Worm (Caenorhabditis elegans) whole organism, L2 larva: Measurements from ENCODE around the gene srt-32.

Experiments
- R02D3.7 ChIP-seq: fragments of 150-350 bp; optimal IDR thresholded peaks from 2 replicates; lab custom pipeline; 2014; ENCODE audit warnings: missing biosample characterization, missing genetic modification characterization
- alr-1 ChIP-seq: fragments of 150-350 bp; optimal IDR thresholded peaks from 2 replicates; lab custom pipeline; 2014; ENCODE audit warnings: missing biosample characterization, missing genetic modification characterization
- aly-2 ChIP-seq: fragments of 150-350 bp; optimal IDR thresholded peaks from 2 replicates; lab custom pipeline; 2014; ENCODE audit warnings: missing biosample characterization, missing genetic modification characterization
- ama-1 ChIP-seq: fragments of 150-350 bp; optimal IDR thresholded peaks from 2 replicates; lab custom pipeline; 2018; ENCODE audit warnings: inconsistent platforms
- blmp-1 ChIP-seq: sonication (generic microtip); optimal IDR thresholded peaks from 2 replicates; lab custom pipeline; 2017; ENCODE audit warnings: missing genetic modification characterization, mild to moderate bottlenecking, missing compliant biosample characterization, antibody characterized with exemption, moderate library complexity; ENCODE audit not compliant: insufficient read depth
- ceh-16 ChIP-seq: fragments of 150-350 bp; optimal IDR thresholded peaks from 2 replicates; lab custom pipeline; 2014; ENCODE audit warnings: missing biosample characterization, missing genetic modification characterization
- ceh-82 ChIP-seq: fragments of 150-350 bp; optimal IDR thresholded peaks from 2 replicates; lab custom pipeline; 2014; ENCODE audit warnings: missing biosample characterization, missing genetic modification characterization
- crh-2 ChIP-seq: sonication (generic microtip); optimal IDR thresholded peaks from 2 replicates; lab custom pipeline; 2017; ENCODE audit warnings: missing biosample characterization, missing genetic modification characterization
- egl-27 ChIP-seq: sonication (generic microtip); optimal IDR thresholded peaks from 3 replicates; lab custom pipeline; 2017; ENCODE audit warnings: missing biosample characterization, missing genetic modification reagents, missing genetic modification characterization
- elt-3 ChIP-seq: sonication (generic microtip); optimal IDR thresholded peaks from 2 replicates; lab custom pipeline; 2017; ENCODE audit warnings: missing biosample characterization, missing genetic modification characterization
- fos-1 ChIP-seq: fragments of 150-350 bp; optimal IDR thresholded peaks from 2 replicates; lab custom pipeline; 2014; ENCODE audit warnings: missing biosample characterization, missing genetic modification characterization
- gmeb-1 ChIP-seq: fragments of 150-350 bp; optimal IDR thresholded peaks from 2 replicates; lab custom pipeline; 2014; ENCODE audit warnings: missing biosample characterization, missing genetic modification characterization
- lin-11 ChIP-seq: fragments of 150-350 bp; sonication (generic microtip); optimal IDR thresholded peaks from 2 replicates; lab custom pipeline; 2014; ENCODE audit warnings: missing biosample characterization, missing genetic modification characterization, inconsistent platforms, mixed read lengths
- lin-13 ChIP-seq: fragments of 150-350 bp; optimal IDR thresholded peaks from 2 replicates; lab custom pipeline; 2014; ENCODE audit warnings: missing biosample characterization, missing genetic modification reagents, missing genetic modification characterization
- lin-39 ChIP-seq: fragments of 150-350 bp; optimal IDR thresholded peaks from 2 replicates; lab custom pipeline; 2014; ENCODE audit warnings: missing biosample characterization, missing genetic modification reagents, missing genetic modification characterization
- mab-5 ChIP-seq: fragments of 150-350 bp; optimal IDR thresholded peaks from 2 replicates; lab custom pipeline; 2014; ENCODE audit warnings: missing biosample characterization, missing genetic modification characterization
- mbf-1 ChIP-seq: sonication (generic microtip); optimal IDR thresholded peaks from 2 replicates; lab custom pipeline; 2017; ENCODE audit warnings: missing biosample characterization, missing genetic modification characterization
- mdl-1 ChIP-seq, 2 experiments: fragments of 150-350 bp in 1 of 2; sonication (generic microtip) in 1 of 2; optimal IDR thresholded peaks; 2 replicates each; lab custom pipeline; 2017; ENCODE audit warnings: missing biosample characterization in 2 of 2, missing genetic modification characterization in 2 of 2
- nhr-10 ChIP-seq: sonication (generic microtip); optimal IDR thresholded peaks from 2 replicates; lab custom pipeline; 2017; ENCODE audit warnings: missing biosample characterization, missing genetic modification characterization
- nhr-12 ChIP-seq: fragments of 150-350 bp; optimal IDR thresholded peaks from 2 replicates; lab custom pipeline; 2014; ENCODE audit warnings: missing biosample characterization, missing genetic modification characterization
- nhr-129 ChIP-seq: fragments of 150-350 bp; optimal IDR thresholded peaks from 2 replicates; lab custom pipeline; 2014; ENCODE audit warnings: missing biosample characterization, missing genetic modification characterization
- nhr-21 ChIP-seq: fragments of 150-350 bp; optimal IDR thresholded peaks from 2 replicates; lab custom pipeline; 2014; ENCODE audit warnings: missing biosample characterization, missing genetic modification characterization
- nhr-23 ChIP-seq: fragments of 150-350 bp; optimal IDR thresholded peaks from 2 replicates; lab custom pipeline; 2014; ENCODE audit warnings: missing biosample characterization, missing genetic modification reagents, missing genetic modification characterization
- nhr-237 ChIP-seq: fragments of 150-350 bp; optimal IDR thresholded peaks from 2 replicates; lab custom pipeline; 2014; ENCODE audit warnings: missing biosample characterization, missing genetic modification characterization
- nhr-25 ChIP-seq: fragments of 150-350 bp; sonication (generic microtip); optimal IDR thresholded peaks from 3 replicates; lab custom pipeline; 2014; ENCODE audit warnings: missing biosample characterization, missing genetic modification characterization
- peb-1 ChIP-seq: fragments of 150-350 bp; optimal IDR thresholded peaks from 2 replicates; lab custom pipeline; 2014; ENCODE audit warnings: missing biosample characterization, missing genetic modification characterization
- sem-4 ChIP-seq: fragments of 150-350 bp; optimal IDR thresholded peaks from 2 replicates; lab custom pipeline; 2014; ENCODE audit warnings: missing biosample characterization, missing genetic modification reagents, missing genetic modification characterization
- sma-3 ChIP-seq: sonication (generic microtip); optimal IDR thresholded peaks from 2 replicates; lab custom pipeline; 2016; ENCODE audit warnings: missing genetic modification reagents, missing genetic modification characterization, missing compliant biosample characterization
- sma-9 ChIP-seq, 2 experiments: fragments of 150-350 bp in 1 of 2; sonication (generic microtip) in 1 of 2; optimal IDR thresholded peaks; 2 replicates each; lab custom pipeline; 2014 to 2016; ENCODE audit warnings: missing genetic modification characterization in 2 of 2, mild to moderate bottlenecking in 1 of 2, missing biosample characterization in 1 of 2, missing compliant biosample characterization in 1 of 2, missing genetic modification reagents in 1 of 2, moderate library complexity in 1 of 2
- snpc-4 ChIP-seq: fragments of 150-350 bp; optimal IDR thresholded peaks from 2 replicates; lab custom pipeline; 2014; ENCODE audit warnings: missing biosample characterization, missing genetic modification characterization
- unc-39 ChIP-seq: fragments of 150-350 bp; optimal IDR thresholded peaks from 2 replicates; lab custom pipeline; 2014; ENCODE audit warnings: missing biosample characterization, missing genetic modification characterization
- unc-55 ChIP-seq: fragments of 150-350 bp; sonication (generic microtip); optimal IDR thresholded peaks from 3 replicates; lab custom pipeline; 2014; ENCODE audit warnings: missing biosample characterization, missing genetic modification reagents, missing genetic modification characterization
- zag-1 ChIP-seq: fragments of 150-350 bp; optimal IDR thresholded peaks from 2 replicates; lab custom pipeline; 2014; ENCODE audit warnings: missing biosample characterization, missing genetic modification characterization
- ztf-11 ChIP-seq: sonication (generic microtip); optimal IDR thresholded peaks from 2 replicates; lab custom pipeline; 2017; ENCODE audit warnings: missing biosample characterization, missing genetic modification characterization
- ztf-4 ChIP-seq: fragments of 150-350 bp; optimal IDR thresholded peaks from 2 replicates; lab custom pipeline; 2014; ENCODE audit warnings: missing biosample characterization, missing genetic modification characterization

srt-32 gene

ce11 chrV:14559312-14559711 is at the start of gene srt-32:
Gene srt-32, plus strand, starts transcription at chrV:14559612.
- TF ChIP-seq lin-13 (GFP tag; lab: Kevin White, UChicago) = no peak
- TF ChIP-seq nhr-21 (tag; lab: Kevin White, UChicago) = no peak
- TF ChIP-seq egl-27 (tag; lab: Kevin White, UChicago) = no peak
- no peak for TF ChIP-seq nhr-10 (tag; lab: Kevin White, UChicago)
- TF ChIP-seq lin-11 = no peak
- no peak for TF ChIP-seq mab-5
- TF ChIP-seq ztf-4 (tag; lab: Kevin White, UChicago) = no peak
- no peak for TF ChIP-seq blmp-1
- no peak for TF ChIP-seq fos-1 (tag; lab: Kevin White, UChicago)
- no peak for TF ChIP-seq alr-1 (tag; lab: Kevin White, UChicago)
- no peak for TF ChIP-seq zag-1 (tag; lab: Kevin White, UChicago)
- TF ChIP-seq sem-4 (tag; lab: Kevin White, UChicago) = no peak
- no peak for TF ChIP-seq crh-2 (tag; lab: Kevin White, UChicago)
- TF ChIP-seq nhr-237 (tag; lab: Kevin White, UChicago) = no peak
- TF ChIP-seq, all 48 proteins: peak for 0

ce11 chrV:14510746-14511145 is 48.7 kb upstream of the srt-32 start, which contains the start of gene R02D5.9:
Gene R02D5.9, minus strand, starts transcription at chrV:14511123.
- TF ChIP-seq lin-13 (GFP tag; lab: Kevin White, UChicago) = no peak
- TF ChIP-seq mdl-1 (tag; optimal IDR thresholded peaks at IDR 0.05; lab: Kevin White, UChicago) = peak; percentile 37 to 82
- no peak for TF ChIP-seq nhr-237 (tag; lab: Kevin White, UChicago)
- TF ChIP-seq sma-3 (GFP tag; lab: Kevin White, UChicago) = peak; percentile 95
- peak; percentile 9 for TF ChIP-seq egl-27 (tag; lab: Kevin White, UChicago)
- no peak for TF ChIP-seq ama-1 (lab: Kevin White, UChicago)
- TF ChIP-seq ztf-4 (tag; lab: Kevin White, UChicago) = no peak
- TF ChIP-seq nhr-21 (tag; lab: Kevin White, UChicago) = peak; percentile 72
- peak; percentile 20 for TF ChIP-seq fos-1 (tag; lab: Kevin White, UChicago)
- peak; percentile 49 for TF ChIP-seq sem-4 (tag; lab: Kevin White, UChicago)
- TF ChIP-seq unc-39 (tag; lab: Kevin White, UChicago) = no peak
- no peak for TF ChIP-seq unc-55
- peak; percentile 87 for TF ChIP-seq nhr-25 (tag; lab: Kevin White, UChicago)
- no peak for TF ChIP-seq gmeb-1 (tag; lab: Kevin White, UChicago)
- peak; percentile 88 for TF ChIP-seq sma-9 (GFP tag; optimal IDR thresholded peaks at IDR 0.05; lab: Kevin White, UChicago)
- no peak for TF ChIP-seq sma-9 (tag; optimal IDR thresholded peaks at IDR 0.05; lab: Kevin White, UChicago)
- TF ChIP-seq alr-1 (tag; lab: Kevin White, UChicago) = no peak
- peak; percentile 42 for TF ChIP-seq nhr-129 (tag; lab: Kevin White, UChicago)
- no peak for TF ChIP-seq ceh-16 (tag; lab: Kevin White, UChicago)
- no peak for TF ChIP-seq crh-2 (tag; lab: Kevin White, UChicago)
- peak; percentile 97 for TF ChIP-seq blmp-1

DNA sequence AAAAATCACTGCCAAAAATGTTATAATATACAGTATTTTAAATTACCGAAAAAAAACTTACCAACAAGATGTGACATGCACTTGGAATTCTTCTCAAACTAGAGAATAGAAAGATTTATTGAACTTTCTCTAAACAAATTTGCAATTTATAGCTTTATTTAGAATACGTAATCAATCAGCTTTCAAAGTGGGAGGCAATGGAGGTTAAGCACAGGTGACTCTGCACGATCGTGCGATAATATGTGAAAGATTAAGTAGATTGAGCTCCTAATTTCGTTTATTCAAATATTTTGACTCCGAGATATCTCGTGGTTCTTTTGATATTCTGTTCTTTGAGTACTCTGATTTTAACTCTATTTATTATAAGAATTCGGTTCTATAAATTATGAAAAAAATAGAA is 41.4 kb upstream of the srt-32 start, which contains the start of gene R02D5.6:
TSS of gene R02D5.6 (minus strand) at position 101 of the 400 bp plus-strand sequence.
- TF ChIP-seq mdl-1 (tag; optimal IDR thresholded peaks at IDR 0.05; lab: Kevin White, UChicago) (no peak), aly-2 (tag; lab: Kevin White, UChicago) (no peak), elt-3 (tag; lab: Kevin White, UChicago) (no peak), lin-39 (no peak), unc-39 (tag; lab: Kevin White, UChicago) (no peak), mbf-1 (tag; lab: Kevin White, UChicago) (no peak), R02D3.7 (no peak), ztf-11 (tag; lab: Kevin White, UChicago) (no peak), peb-1 (tag; lab: Kevin White, UChicago) (no peak), nhr-23 (tag; lab: Kevin White, UChicago) (no peak), crh-2 (tag; lab: Kevin White, UChicago) (no peak)
- TF ChIP-seq, all 48 proteins: peak for 0

- no peak for TF ChIP-seq gmeb-1 (tag; lab: Kevin White, UChicago)
- TF ChIP-seq nhr-237 (tag; lab: Kevin White, UChicago) = no peak
- TF ChIP-seq mbf-1 (tag; lab: Kevin White, UChicago) = no peak
- no peak for TF ChIP-seq lin-39
- no peak for TF ChIP-seq ceh-82 (tag; lab: Kevin White, UChicago)
- no peak for TF ChIP-seq unc-55
- no peak for TF ChIP-seq nhr-23 (tag; lab: Kevin White, UChicago)
- TF ChIP-seq nhr-12 (tag; lab: Kevin White, UChicago) = no peak
- no peak for TF ChIP-seq sma-9 (GFP tag; optimal IDR thresholded peaks at IDR 0.05; lab: Kevin White, UChicago)
- no peak for TF ChIP-seq sma-9 (tag; optimal IDR thresholded peaks at IDR 0.05; lab: Kevin White, UChicago)
- no peak for TF ChIP-seq snpc-4 (tag; lab: Kevin White, UChicago)
- TF ChIP-seq alr-1 (tag; lab: Kevin White, UChicago) = no peak
- TF ChIP-seq unc-39 (tag; lab: Kevin White, UChicago) = no peak
- TF ChIP-seq nhr-25 (tag; lab: Kevin White, UChicago) = no peak
- TF ChIP-seq ztf-4 (tag; lab: Kevin White, UChicago) = no peak
- TF ChIP-seq mab-5 = no peak
- TF ChIP-seq R02D3.7 = no peak
- TF ChIP-seq fos-1 (tag; lab: Kevin White, UChicago) = no peak
These were observed 40.1 kb upstream of the srt-32 start, which contains the start of gene R02D5.8 for ce11 chrV:14519268-14519667. Gene R02D5.8, minus strand, starts transcription at chrV:14519368.
